Worm (Caenorhabditis elegans) whole organism, L4 larva: ENCODE data around the gene T21H3.1.

Experiments
- F26F4.8 ChIP-seq: fragments of 200-800 bp; sonication (Bioruptor generic); conservative IDR thresholded peaks from 2 replicates; pipeline ENCODE4 v1.3.6; 2022; ENCODE audit warnings: missing genetic modification characterization, missing compliant biosample characterization
- F37D6.2 ChIP-seq: sonication (generic microtip); optimal IDR thresholded peaks from 2 replicates; lab custom pipeline; 2016; ENCODE audit warnings: mild to moderate bottlenecking, missing genetic modification characterization, missing compliant biosample characterization
- F44E2.7 ChIP-seq: fragments of 200-800 bp; sonication (Bioruptor generic); IDR thresholded peaks from 2 replicates; pipeline ENCODE4 v2.1.2; 2022; ENCODE audit warnings: missing genetic modification characterization, missing compliant biosample characterization
- F49E8.2 ChIP-seq: sonication (generic microtip); optimal IDR thresholded peaks from 2 replicates; lab custom pipeline; 2016; ENCODE audit warnings: missing compliant biosample characterization, mild to moderate bottlenecking, missing genetic modification characterization, borderline replicate concordance
- Y5F2A.4 ChIP-seq: fragments of 200-800 bp; sonication (Bioruptor generic); optimal IDR thresholded peaks from 2 replicates; lab custom pipeline; 2018; ENCODE audit warnings: mild to moderate bottlenecking, missing genetic modification characterization, missing compliant biosample characterization
- ZK337.2 ChIP-seq: fragments of 200-800 bp; sonication (Bioruptor generic); IDR thresholded peaks from 2 replicates; pipeline ENCODE4 v1.3.6; 2022; ENCODE audit warnings: missing genetic modification reagents, missing genetic modification characterization, missing compliant biosample characterization
- arid-1 ChIP-seq: fragments of 200-800 bp; sonication (Bioruptor generic); conservative IDR thresholded peaks from 2 replicates; pipeline ENCODE4 v1.3.6; 2022; ENCODE audit warnings: missing genetic modification reagents, missing genetic modification characterization, missing compliant biosample characterization
- ceh-20 ChIP-seq: fragments of 200-800 bp; sonication (Bioruptor generic); IDR thresholded peaks from 2 replicates; pipeline ENCODE4 v1.3.6; 2022; ENCODE audit warnings: missing genetic modification reagents, missing genetic modification characterization, missing compliant biosample characterization
- ceh-32 ChIP-seq: sonication (generic microtip); optimal IDR thresholded peaks from 2 replicates; lab custom pipeline; 2016; ENCODE audit warnings: mild to moderate bottlenecking, missing genetic modification characterization, missing compliant biosample characterization; ENCODE audit not compliant: poor library complexity
- cey-2 ChIP-seq: sonication (generic microtip); optimal IDR thresholded peaks from 3 replicates; lab custom pipeline; 2017; ENCODE audit warnings: missing genetic modification characterization, mild to moderate bottlenecking, missing compliant biosample characterization, antibody characterized with exemption, borderline replicate concordance; ENCODE audit not compliant: insufficient read depth
- daf-16 ChIP-seq, 3 experiments: sonication (generic microtip); optimal IDR thresholded peaks; 2 replicates each; lab custom pipeline; 2016 to 2017; ENCODE audit warnings: missing genetic modification characterization in 3 of 3, missing genetic modification reagents in 3 of 3, mild to moderate bottlenecking in 2 of 3, missing compliant biosample characterization in 2 of 3, missing biosample characterization in 1 of 3, moderate library complexity in 1 of 3
- daf-8 ChIP-seq: fragments of 200-800 bp; sonication (Bioruptor generic); IDR thresholded peaks from 2 replicates; pipeline ENCODE4 v1.3.6; 2022; ENCODE audit warnings: missing genetic modification characterization, missing compliant biosample characterization
- dmd-6 ChIP-seq: fragments of 200-800 bp; sonication (Bioruptor generic); IDR thresholded peaks from 2 replicates; pipeline ENCODE4 v1.3.6; 2022; ENCODE audit warnings: missing genetic modification reagents, missing genetic modification characterization, missing compliant biosample characterization
- dmd-8 ChIP-seq: fragments of 200-800 bp; sonication (Bioruptor generic); IDR thresholded peaks from 2 replicates; pipeline ENCODE4 v1.3.6; 2022; ENCODE audit warnings: missing genetic modification characterization, missing compliant biosample characterization
- dmd-9 ChIP-seq: fragments of 200-800 bp; sonication (Bioruptor generic); IDR thresholded peaks from 2 replicates; pipeline ENCODE4 v1.3.6; 2022; ENCODE audit warnings: missing genetic modification reagents, missing genetic modification characterization, missing compliant biosample characterization
- dve-1 ChIP-seq: sonication (generic microtip); optimal IDR thresholded peaks from 2 replicates; lab custom pipeline; 2017; ENCODE audit warnings: antibody characterized with exemption, mild to moderate bottlenecking, missing genetic modification characterization, missing compliant biosample characterization; ENCODE audit not compliant: insufficient read depth
- egl-43 ChIP-seq: fragments of 200-800 bp; sonication (Bioruptor generic); IDR thresholded peaks from 2 replicates; pipeline ENCODE4 v1.3.6; 2022; ENCODE audit warnings: missing genetic modification reagents, missing genetic modification characterization, missing compliant biosample characterization
- hlh-11 ChIP-seq: fragments of 200-800 bp; sonication (Bioruptor generic); optimal IDR thresholded peaks from 2 replicates; lab custom pipeline; 2018; ENCODE audit warnings: mild to moderate bottlenecking, missing genetic modification characterization, missing compliant biosample characterization
- hlh-30 ChIP-seq: sonication (generic microtip); optimal IDR thresholded peaks from 2 replicates; lab custom pipeline; 2017; ENCODE audit warnings: antibody characterized with exemption, mild to moderate bottlenecking, missing genetic modification characterization, missing compliant biosample characterization; ENCODE audit not compliant: insufficient read depth
- lin-29 ChIP-seq: fragments of 200-800 bp; sonication (Bioruptor generic); IDR thresholded peaks from 2 replicates; pipeline ENCODE4 v1.3.6; 2022; ENCODE audit warnings: missing genetic modification reagents, missing genetic modification characterization, missing compliant biosample characterization
- lin-38 ChIP-seq: fragments of 200-800 bp; sonication (Bioruptor generic); IDR thresholded peaks from 2 replicates; pipeline ENCODE4 v1.3.6; 2022; ENCODE audit warnings: missing genetic modification reagents, missing genetic modification characterization, missing compliant biosample characterization
- madf-9 ChIP-seq: fragments of 200-800 bp; sonication (Bioruptor generic); conservative IDR thresholded peaks from 2 replicates; pipeline ENCODE4 v1.3.6; 2022; ENCODE audit warnings: missing genetic modification reagents, missing genetic modification characterization, missing compliant biosample characterization
- mdl-1 ChIP-seq, 2 experiments: fragments of 150-350 bp in 1 of 2; sonication (generic microtip) in 1 of 2; optimal IDR thresholded peaks; 2 replicates each; lab custom pipeline; 2014 to 2017; ENCODE audit warnings: missing biosample characterization in 2 of 2, missing genetic modification characterization in 2 of 2
- mes-2 ChIP-seq: sonication (generic microtip); optimal IDR thresholded peaks from 2 replicates; lab custom pipeline; 2016; ENCODE audit warnings: missing genotype, mild to moderate bottlenecking, missing genetic modification characterization, missing compliant biosample characterization; ENCODE audit not compliant: poor library complexity, severe bottlenecking
- mxl-3 ChIP-seq: fragments of 200-800 bp; sonication (Bioruptor generic); optimal IDR thresholded peaks from 2 replicates; lab custom pipeline; 2018; ENCODE audit warnings: mild to moderate bottlenecking, missing genetic modification characterization, missing compliant biosample characterization
- nhr-10 ChIP-seq: fragments of 150-350 bp; optimal IDR thresholded peaks from 2 replicates; lab custom pipeline; 2014; ENCODE audit warnings: missing biosample characterization, missing genetic modification characterization
- nhr-237 ChIP-seq: sonication (generic microtip); optimal IDR thresholded peaks from 2 replicates; lab custom pipeline; 2017; ENCODE audit warnings: missing biosample characterization, missing genetic modification characterization
- nhr-28 ChIP-seq: fragments of 150-350 bp; optimal IDR thresholded peaks from 2 replicates; lab custom pipeline; 2014; ENCODE audit warnings: missing biosample characterization, missing genetic modification characterization
- nhr-41 ChIP-seq: fragments of 200-800 bp; sonication (Bioruptor generic); IDR thresholded peaks from 2 replicates; pipeline ENCODE4 v1.3.6; 2022; ENCODE audit warnings: missing genetic modification reagents, missing genetic modification characterization, missing compliant biosample characterization
- nhr-48 ChIP-seq: sonication (generic microtip); optimal IDR thresholded peaks from 2 replicates; lab custom pipeline; 2016; ENCODE audit warnings: mild to moderate bottlenecking, missing genetic modification characterization, missing compliant biosample characterization
- nhr-6 ChIP-seq: fragments of 150-350 bp; optimal IDR thresholded peaks from 2 replicates; lab custom pipeline; 2014; ENCODE audit warnings: missing biosample characterization, missing genetic modification characterization
- pha-4 ChIP-seq, 2 experiments: fragments of 150-350 bp in 1 of 2; fragments of 200-800 bp in 1 of 2; sonication (Bioruptor generic) in 1 of 2; IDR thresholded peaks in 1 of 2; optimal IDR thresholded peaks in 1 of 2; 2 replicates each; pipeline versions ENCODE4 v1.3.6 to Lab custom; 2014 to 2022; ENCODE audit warnings: missing genetic modification characterization in 2 of 2, missing genetic modification reagents in 2 of 2, missing biosample characterization in 1 of 2, missing compliant biosample characterization in 1 of 2
- pqm-1 ChIP-seq: sonication (generic microtip); optimal IDR thresholded peaks from 2 replicates; lab custom pipeline; 2017; ENCODE audit warnings: missing biosample characterization, missing genetic modification characterization
- sdz-12 ChIP-seq: fragments of 200-800 bp; sonication (Bioruptor generic); optimal IDR thresholded peaks from 2 replicates; lab custom pipeline; 2018; ENCODE audit warnings: mild to moderate bottlenecking, missing genetic modification characterization, missing compliant biosample characterization
- set-16 ChIP-seq: fragments of 200-800 bp; sonication (Bioruptor generic); IDR thresholded peaks from 2 replicates; pipeline ENCODE4 v1.3.6; 2022; ENCODE audit warnings: missing genetic modification reagents, missing genetic modification characterization, missing compliant biosample characterization
- snpc-1.2 ChIP-seq: fragments of 200-800 bp; sonication (Bioruptor generic); IDR thresholded peaks from 2 replicates; pipeline ENCODE4 v1.3.6; 2022; ENCODE audit warnings: missing genetic modification reagents, missing genetic modification characterization, missing compliant biosample characterization
- spr-1 ChIP-seq: sonication (generic microtip); optimal IDR thresholded peaks from 2 replicates; lab custom pipeline; 2016; ENCODE audit warnings: mild to moderate bottlenecking, missing genetic modification characterization, missing compliant biosample characterization
- tag-97 ChIP-seq: fragments of 200-800 bp; sonication (Bioruptor generic); IDR thresholded peaks from 2 replicates; pipeline ENCODE4 v1.3.6; 2022; ENCODE audit warnings: missing genetic modification characterization, missing compliant biosample characterization
- unc-130 ChIP-seq: sonication (generic microtip); optimal IDR thresholded peaks from 2 replicates; lab custom pipeline; 2016; ENCODE audit warnings: missing genetic modification reagents, missing genetic modification characterization, missing compliant biosample characterization
- unc-39 ChIP-seq: sonication (generic microtip); optimal IDR thresholded peaks from 2 replicates; lab custom pipeline; 2017; ENCODE audit warnings: missing biosample characterization, missing genetic modification characterization
- unc-62 ChIP-seq, 3 experiments: fragments of 150-350 bp in 1 of 3; sonication (generic microtip); optimal IDR thresholded peaks in 2 of 3; peaks in 1 of 3; 1 replicate in 1 of 3; 2 replicates in 2 of 3; lab custom pipeline; 2014 to 2017; ENCODE audit warnings: missing biosample characterization in 3 of 3, missing genetic modification characterization in 3 of 3, missing genetic modification reagents in 3 of 3, missing genotype in 1 of 3
- zag-1 ChIP-seq: fragments of 150-350 bp; optimal IDR thresholded peaks from 2 replicates; lab custom pipeline; 2014; ENCODE audit warnings: missing biosample characterization, missing genetic modification characterization
- zip-11 ChIP-seq: fragments of 200-800 bp; sonication (Bioruptor generic); IDR thresholded peaks from 2 replicates; pipeline ENCODE4 v1.3.6; 2022; ENCODE audit warnings: missing genetic modification characterization, missing compliant biosample characterization
- zip-2 ChIP-seq: fragments of 150-350 bp; optimal IDR thresholded peaks from 2 replicates; lab custom pipeline; 2014; ENCODE audit warnings: missing biosample characterization, missing genetic modification characterization

Gene T21H3.1

ce11 chrV:1151324-1151742, 25.2 kb upstream of the T21H3.1 start (continued):
- peak; percentile 69 for TF ChIP-seq unc-39 (tag; lab: Kevin White, UChicago)
- peak; percentile 97 for TF ChIP-seq nhr-28
- TF ChIP-seq nhr-48: peak; percentile 98
- peak; percentile 96 for TF ChIP-seq mdl-1 (tag; optimal IDR thresholded peaks at IDR 0.05; lab: Kevin White, UChicago)
- peak; percentile 80 for TF ChIP-seq Y5F2A.4 (GFP tag; lab: Kevin White, UChicago)
- TF ChIP-seq pqm-1 (tag; lab: Kevin White, UChicago): peak; percentile 71
- peak; percentile 98 for TF ChIP-seq pha-4 (GFP tag; IDR thresholded peaks at IDR 0.05; lab: Robert Waterston, UW)
- TF ChIP-seq pha-4 (tag; optimal IDR thresholded peaks at IDR 0.05; lab: Kevin White, UChicago): no peak
- peak; percentile 77 for TF ChIP-seq dmd-8 (GFP tag; lab: Robert Waterston, UW)
- peak; percentile 100 for TF ChIP-seq dve-1 (tag; lab: Kevin White, UChicago)
- peak; percentile 70 for TF ChIP-seq zag-1
- peak; percentile 100 for TF ChIP-seq dmd-6 (GFP tag; lab: Robert Waterston, UW)
- TF ChIP-seq egl-43 (GFP tag; lab: Robert Waterston, UW): peak; percentile 100
- peak; percentile 86 for TF ChIP-seq zip-2 (tag; lab: Kevin White, UChicago)
- no peak for TF ChIP-seq sdz-12 (GFP tag; lab: Kevin White, UChicago)
- TF ChIP-seq mes-2: peak; percentile 73
- peak; percentile 83 for TF ChIP-seq ZK337.2 (GFP tag; lab: Robert Waterston, UW)
- peak; percentile 81 for TF ChIP-seq nhr-237 (tag; lab: Kevin White, UChicago)

DNA sequence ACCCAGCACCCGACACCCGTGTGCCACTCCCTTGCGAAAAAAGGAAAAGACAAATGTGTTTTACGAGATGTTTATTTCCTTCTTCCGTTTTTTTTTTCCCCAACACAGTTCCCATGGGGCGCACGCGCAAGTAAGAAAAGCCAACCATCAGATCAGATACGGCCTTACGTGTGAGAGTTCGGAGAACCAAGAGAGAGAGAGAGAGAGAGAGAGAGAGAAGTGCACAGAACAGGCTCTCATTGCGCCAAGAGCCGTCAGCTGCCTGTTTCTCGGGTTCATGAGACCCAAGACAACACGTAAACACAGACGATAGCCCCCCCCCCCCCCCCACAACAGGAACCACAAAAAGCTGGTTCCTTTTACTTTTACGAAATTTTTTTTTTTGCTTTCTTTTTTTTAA, 24.7 kb upstream of the T21H3.1 start:
- peak; percentile 17; the same call in 1 of the 2 replicates for TF ChIP-seq ceh-20 (GFP tag; lab: Robert Waterston, UW)
- TF ChIP-seq hlh-30 (tag; lab: Kevin White, UChicago): peak; percentile 55
- no peak for TF ChIP-seq tag-97 (GFP tag; lab: Robert Waterston, UW)

DNA sequence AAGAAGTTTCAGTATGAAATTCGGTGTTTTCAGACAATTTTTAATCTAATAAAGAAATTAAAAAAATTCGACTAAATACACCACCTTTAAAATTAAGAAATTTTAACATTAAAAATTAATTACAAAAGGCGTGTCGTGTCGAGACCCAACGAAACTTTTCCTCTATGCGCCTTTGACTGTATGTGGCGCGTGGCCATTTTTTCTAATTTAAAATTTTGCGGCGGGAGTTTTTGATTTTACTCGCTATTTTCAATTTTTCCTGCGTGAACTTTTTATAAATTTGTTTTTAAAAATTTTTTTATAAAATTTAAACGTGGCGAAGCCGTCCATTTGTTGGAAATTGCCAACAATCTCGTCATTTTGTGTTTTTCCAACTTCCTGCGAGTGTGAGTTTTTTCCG, 23.8 kb upstream of the T21H3.1 start:
- no peak for TF ChIP-seq dmd-9
- TF ChIP-seq dve-1 (tag; lab: Kevin White, UChicago): no peak
- TF ChIP-seq snpc-1.2: 0 out of 2 replicates have a peak, but pooled peaks have one; percentile 15
- peak; percentile 26 for TF ChIP-seq F49E8.2
- TF ChIP-seq zip-11 (GFP tag; lab: Robert Waterston, UW): no peak
- no peak for TF ChIP-seq daf-16 (GFP tag; optimal IDR thresholded peaks at IDR 0.05; lab: Kevin White, UChicago)
- no peak for TF ChIP-seq daf-16 (tag; optimal IDR thresholded peaks at IDR 0.05; lab: Kevin White, UChicago)
- TF ChIP-seq lin-38 (GFP tag; lab: Robert Waterston, UW): peak; percentile 62
- no peak for TF ChIP-seq arid-1 (GFP tag; lab: Robert Waterston, UW)
- TF ChIP-seq mxl-3 (GFP tag; lab: Kevin White, UChicago): no peak

- TF ChIP-seq Y5F2A.4 (GFP tag; lab: Kevin White, UChicago): no peak
- peak; percentile 11 for TF ChIP-seq nhr-6 (tag; lab: Kevin White, UChicago)
- TF ChIP-seq nhr-41: no peak
- TF ChIP-seq hlh-11 (tag; lab: Kevin White, UChicago): no peak
- TF ChIP-seq cey-2 (tag; lab: Kevin White, UChicago): no peak
- no peak for TF ChIP-seq set-16
- TF ChIP-seq F37D6.2 (tag; lab: Kevin White, UChicago): no peak
- TF ChIP-seq snpc-1.2: no peak
- no peak for TF ChIP-seq daf-8 (GFP tag; lab: Robert Waterston, UW)
- no peak for TF ChIP-seq spr-1 (tag; lab: Kevin White, UChicago)
- TF ChIP-seq unc-62 (GFP tag; optimal IDR thresholded peaks at IDR 0.05 in 1 of 2; lab: Kevin White, UChicago): peak in 1 of 2 experiments; percentile 39
- TF ChIP-seq unc-62 (tag; optimal IDR thresholded peaks at IDR 0.05; lab: Kevin White, UChicago): no peak
- no peak for TF ChIP-seq nhr-10 (tag; lab: Kevin White, UChicago)
- no peak for TF ChIP-seq F26F4.8
- TF ChIP-seq mxl-3 (GFP tag; lab: Kevin White, UChicago): no peak
- no peak for TF ChIP-seq madf-9
- TF ChIP-seq nhr-237 (tag; lab: Kevin White, UChicago): no peak
- no peak for TF ChIP-seq lin-29
- no peak for TF ChIP-seq ceh-32 (tag; lab: Kevin White, UChicago)
- no peak for TF ChIP-seq unc-130
- TF ChIP-seq arid-1 (GFP tag; lab: Robert Waterston, UW): no peak
- no peak for TF ChIP-seq F44E2.7 (GFP tag; lab: Robert Waterston, UW)
Measured at ce11 chrV:1153387-1153786, 23.1 kb upstream of the T21H3.1 start.
